Worm (Caenorhabditis elegans): ENCODE results near the gene C54D1.7.

The C54D1.7 gene

ce11 chrX:7200475-7200874 lies 44.6 kb upstream of the C54D1.7 start (continued):
- TF ChIP-seq lim-7 (GFP tag; IDR thresholded peaks at IDR 0.05) (no peak), fos-1 (tag; optimal IDR thresholded peaks at IDR 0.05) (no peak), lin-29 (GFP tag; IDR thresholded peaks at IDR 0.05) (no peak), lsy-2 (tag; optimal IDR thresholded peaks at IDR 0.05) (no peak), ztf-11 (tag; optimal IDR thresholded peaks at IDR 0.05) (no peak), lin-15B (tag; optimal IDR thresholded peaks at IDR 0.05) (no peak), nhr-42 (GFP tag; IDR thresholded peaks at IDR 0.05) (no peak), pqm-1 (tag; optimal IDR thresholded peaks at IDR 0.05) (peak; percentile 89), zag-1 (tag; optimal IDR thresholded peaks at IDR 0.05) (no peak), dmd-9 (GFP tag; IDR thresholded peaks at IDR 0.05) (no peak), R02D3.7 (tag; optimal IDR thresholded peaks at IDR 0.05) (no peak), nhr-102 (tag; optimal IDR thresholded peaks at IDR 0.05) (peak; percentile 29), F44E2.7 (GFP tag; IDR thresholded peaks at IDR 0.05) (no peak), skn-1 (tag; optimal IDR thresholded peaks at IDR 0.05) (no peak), D1046.2 (GFP tag; IDR thresholded peaks at IDR 0.05) (no peak), unc-130 (GFP tag; optimal IDR thresholded peaks at IDR 0.05) (no peak), Y5F2A.4 (GFP tag; optimal IDR thresholded peaks at IDR 0.05) (no peak), tra-1 (GFP tag; IDR thresholded peaks at IDR 0.05) (no peak), vab-7 (GFP tag; IDR thresholded peaks at IDR 0.05) (no peak), hlh-30 (tag; optimal IDR thresholded peaks at IDR 0.05; ENCODE audit: insufficient read depth) (peak; percentile 49), T26A8.4 (GFP tag; IDR thresholded peaks at IDR 0.05) (no peak), nhr-111 (GFP tag; optimal IDR thresholded peaks at IDR 0.05) (no peak), F49E8.2 (tag; optimal IDR thresholded peaks at IDR 0.05; ENCODE audit: borderline replicate concordance) (no peak), zip-2 (tag; optimal IDR thresholded peaks at IDR 0.05) (no peak), rbr-2 (tag; optimal IDR thresholded peaks at IDR 0.05) (no peak), cey-2 (tag; optimal IDR thresholded peaks at IDR 0.05; ENCODE audit: borderline replicate concordance, insufficient read depth) (no peak)

DNA sequence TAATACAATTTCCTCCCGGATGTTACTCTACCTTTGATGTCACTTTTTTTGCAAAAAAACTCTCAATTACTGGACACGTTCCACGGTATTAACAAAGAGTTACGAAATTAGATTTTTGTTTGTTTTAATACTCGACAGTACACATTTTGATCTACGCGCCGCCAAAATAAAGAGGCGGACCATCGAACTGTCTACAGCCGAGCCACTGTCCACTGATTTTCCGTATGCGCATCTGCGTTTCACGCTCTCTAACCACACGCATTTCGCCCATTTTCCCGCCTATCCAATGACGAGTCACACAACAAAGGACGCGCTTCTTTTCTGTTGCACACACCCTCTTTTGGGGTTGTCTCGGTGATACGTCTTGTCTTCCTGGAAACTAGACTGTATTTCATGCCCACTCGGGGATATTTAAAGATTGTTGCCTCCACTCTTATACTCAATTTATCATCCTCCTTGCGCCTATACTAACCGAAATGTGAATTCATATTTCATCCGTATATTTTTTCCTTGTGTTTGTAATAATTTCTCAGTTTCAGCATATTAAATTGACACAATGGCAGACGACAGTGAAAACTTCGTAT lies 44.1 kb upstream of the C54D1.7 start, which contains the start of gene C55B6.1:
Gene C55B6.1, plus strand, starts transcription at position 534 of the 584 bp plus-strand sequence.
- TF ChIP-seq aha-1 (tag) = peak; percentile 91
- TF ChIP-seq unc-62 (GFP tag; optimal IDR thresholded peaks at IDR 0.05 in 1 of 2) = peak in 1 of 2 experiments; percentile 76
- TF ChIP-seq unc-62 (tag; optimal IDR thresholded peaks at IDR 0.05) = no peak
- TF ChIP-seq dmd-6 (GFP tag; IDR thresholded peaks at IDR 0.05) = no peak

DNA sequence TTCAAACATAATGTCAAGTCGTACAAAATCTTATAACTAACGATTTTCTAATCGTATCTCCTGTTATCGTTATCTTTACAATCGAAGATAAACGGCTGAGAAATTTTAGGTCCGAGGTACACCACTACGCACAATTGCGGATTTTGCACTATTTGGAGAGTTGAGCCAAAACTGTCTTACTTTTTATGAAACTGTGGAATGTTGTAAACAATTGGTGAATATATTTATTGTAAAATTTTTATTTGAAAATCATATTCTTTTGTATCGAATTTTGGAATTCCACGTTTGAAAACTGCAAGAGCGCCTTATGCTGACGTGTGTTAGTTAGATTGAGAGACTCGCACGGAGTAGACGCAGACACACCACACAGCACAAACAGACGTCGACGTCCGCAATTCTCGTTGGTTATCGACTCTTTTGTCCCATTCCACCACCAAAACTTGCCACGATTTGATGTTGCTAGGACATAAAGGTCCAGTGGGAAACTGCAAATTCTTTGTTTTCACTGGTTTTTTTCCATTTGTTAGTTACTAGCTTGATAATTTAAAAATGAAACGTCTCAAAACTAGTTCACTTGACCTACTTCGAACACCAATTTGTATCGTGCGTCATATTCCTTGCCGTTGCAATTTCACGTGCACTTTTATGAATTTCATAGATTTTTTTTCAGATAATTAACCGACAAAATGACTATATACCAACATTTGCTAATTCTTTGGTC lies 38.2 kb upstream of the C54D1.7 start, which contains the start of gene dnj-7:
Gene dnj-7, plus strand, starts transcription at position 671 of the 721 bp plus-strand sequence.
- TF ChIP-seq T20F7.1 (GFP tag; optimal IDR thresholded peaks at IDR 0.05) (peak; percentile 44), nhr-28 (tag; optimal IDR thresholded peaks at IDR 0.05) (peak; percentile 25), spr-3 (GFP tag; optimal IDR thresholded peaks at IDR 0.05) (no peak), unc-62 (GFP tag; optimal IDR thresholded peaks at IDR 0.05 in 1 of 2) (peak in 1 of 2 experiments; percentile 85), unc-62 (tag; optimal IDR thresholded peaks at IDR 0.05) (no peak), hlh-11 (tag; optimal IDR thresholded peaks at IDR 0.05) (no peak), vab-7 (GFP tag; IDR thresholded peaks at IDR 0.05) (no peak), nhr-237 (tag; optimal IDR thresholded peaks at IDR 0.05) (no peak), hlh-30 (tag; optimal IDR thresholded peaks at IDR 0.05; ENCODE audit: insufficient read depth) (peak; percentile 3), nhr-11 (tag; optimal IDR thresholded peaks at IDR 0.05) (peak; percentile 27), daf-16 (GFP tag; optimal IDR thresholded peaks at IDR 0.05) (no peak), daf-16 (tag; optimal IDR thresholded peaks at IDR 0.05) (peak; percentile 0), ZK546.5 (tag; optimal IDR thresholded peaks at IDR 0.05) (no peak)

Data from whole organism, L4 larva.